Worm (Caenorhabditis elegans): ENCODE results near the gene cpar-1.

DNA sequence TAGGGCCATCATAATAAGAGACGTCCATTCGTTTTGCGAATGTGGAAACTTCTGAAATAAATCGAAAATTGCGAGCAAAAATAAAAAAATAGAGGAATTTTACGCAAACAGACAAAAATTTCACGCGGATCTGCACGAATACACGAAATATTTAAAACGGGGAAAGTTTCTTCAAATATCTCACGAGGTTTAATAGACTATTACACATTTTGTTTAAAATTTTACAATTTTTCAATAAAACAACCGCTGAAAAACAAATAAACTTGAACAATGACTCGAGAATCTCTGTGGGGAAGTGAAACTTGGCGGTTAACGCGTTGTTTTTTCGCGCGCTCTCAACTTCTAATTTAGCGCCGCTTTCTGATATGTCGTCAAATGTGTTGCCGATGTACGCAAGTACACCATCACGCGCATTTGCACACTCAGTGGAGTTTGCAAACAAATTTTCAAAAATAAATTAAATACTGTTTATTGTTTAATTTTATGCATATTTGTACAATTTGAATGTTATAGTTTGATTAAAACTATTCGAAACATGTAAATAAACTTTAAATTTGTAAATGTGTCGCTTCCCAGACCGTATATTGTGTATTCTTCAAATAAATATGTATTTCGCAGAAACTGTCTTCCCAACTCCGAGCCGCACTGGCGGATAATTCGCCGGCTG, 40.6 kb upstream of the cpar-1 start, which contains the start of the genes gpr-2 and rgr-1:
- TF ChIP-seq gmeb-1 (tag; optimal IDR thresholded peaks at IDR 0.05) (peak; percentile 82), lin-13 (GFP tag; optimal IDR thresholded peaks at IDR 0.05) (peak; percentile 11), nhr-10 (tag; optimal IDR thresholded peaks at IDR 0.05) (no peak), dmd-4 (tag; optimal IDR thresholded peaks at IDR 0.05) (no peak), zag-1 (tag; optimal IDR thresholded peaks at IDR 0.05) (no peak), ama-1 (optimal IDR thresholded peaks at IDR 0.05) (no peak), mab-5 (tag; optimal IDR thresholded peaks at IDR 0.05) (no peak), elt-1 (tag; optimal IDR thresholded peaks at IDR 0.05) (no peak), ZK546.5 (tag; optimal IDR thresholded peaks at IDR 0.05) (no peak), R02D3.7 (tag; optimal IDR thresholded peaks at IDR 0.05) (no peak), lsy-2 (tag; optimal IDR thresholded peaks at IDR 0.05) (peak in 1 of 2 experiments; percentile 33)

Data from whole organism, L2 larva.